Fruit fly (Drosophila melanogaster) whole organism, pupa: ENCODE data around the gene CG15202.
A peak's percentile ranks its signal among the peaks of the same experiment; 100 is the strongest.

Experiments
- CG10348 ChIP-seq: fragments of 200-800 bp; sonication (Bioruptor generic); IDR thresholded peaks from 2 replicates; pipeline ENCODE4 v1.3.6; 2022; ENCODE audit warnings: missing biosample characterization, missing genetic modification characterization
- CG12605 ChIP-seq: fragments of 200-800 bp; sonication (Bioruptor generic); IDR thresholded peaks from 2 replicates; pipeline ENCODE4 v1.3.6; 2022; ENCODE audit warnings: missing biosample characterization, missing genetic modification characterization
- CG13204 ChIP-seq: fragments of 200-800 bp; sonication (Bioruptor generic); optimal IDR thresholded peaks from 2 replicates; lab custom pipeline; 2018; ENCODE audit warnings: missing biosample characterization, mild to moderate bottlenecking, missing genetic modification characterization, moderate library complexity
- CG14655 ChIP-seq: fragments of 200-800 bp; sonication (Bioruptor generic); optimal IDR thresholded peaks from 3 replicates; lab custom pipeline; 2017; ENCODE audit warnings: mild to moderate bottlenecking, missing biosample characterization, missing genetic modification reagents, missing genetic modification characterization
- CG15710 ChIP-seq: fragments of 200-800 bp; sonication (Bioruptor generic); optimal IDR thresholded peaks from 2 replicates; lab custom pipeline; 2018; ENCODE audit warnings: missing biosample characterization, mild to moderate bottlenecking, missing genetic modification characterization, moderate library complexity
- CG17806 ChIP-seq: fragments of 200-800 bp; sonication (Bioruptor generic); optimal IDR thresholded peaks from 2 replicates; lab custom pipeline; 2018; ENCODE audit warnings: missing biosample characterization, mild to moderate bottlenecking, missing genetic modification characterization, moderate library complexity
- CG32121 ChIP-seq: fragments of 200-800 bp; sonication (Bioruptor generic); IDR thresholded peaks from 2 replicates; pipeline ENCODE4 v1.3.6; 2022; ENCODE audit warnings: missing biosample characterization, missing genetic modification characterization
- CG34367 ChIP-seq: fragments of 200-800 bp; sonication (Bioruptor generic); optimal IDR thresholded peaks from 2 replicates; lab custom pipeline; 2018; ENCODE audit warnings: missing biosample characterization, mild to moderate bottlenecking, missing genetic modification characterization
- CG4496 ChIP-seq: fragments of 200-800 bp; sonication (Bioruptor generic); IDR thresholded peaks from 3 replicates; pipeline ENCODE4 v1.3.6; 2022; ENCODE audit warnings: missing biosample characterization, missing genetic modification characterization
- CG8159 ChIP-seq: fragments of 200-800 bp; sonication (Bioruptor generic); optimal IDR thresholded peaks from 3 replicates; lab custom pipeline; 2018; ENCODE audit warnings: missing biosample characterization, mild to moderate bottlenecking, missing genetic modification characterization, moderate library complexity
- CG8301 ChIP-seq: fragments of 200-800 bp; sonication (Bioruptor generic); optimal IDR thresholded peaks from 2 replicates; lab custom pipeline; 2018; ENCODE audit warnings: missing biosample characterization, mild to moderate bottlenecking, missing genetic modification characterization
- CG9948 ChIP-seq: fragments of 200-800 bp; sonication (Bioruptor generic); optimal IDR thresholded peaks from 2 replicates; lab custom pipeline; 2018; ENCODE audit warnings: missing biosample characterization, mild to moderate bottlenecking, missing genetic modification characterization, moderate library complexity
- D1 ChIP-seq: fragments of 200-800 bp; sonication (Bioruptor generic); optimal IDR thresholded peaks from 2 replicates; lab custom pipeline; 2018; ENCODE audit warnings: missing biosample characterization, mild to moderate bottlenecking, missing genetic modification characterization, moderate library complexity
- EcR ChIP-seq: fragments of 200-800 bp; sonication (Bioruptor generic); optimal IDR thresholded peaks from 3 replicates; lab custom pipeline; 2019; ENCODE audit warnings: missing biosample characterization, missing genetic modification characterization, mild to moderate bottlenecking, moderate library complexity, missing genetic modification reagents
- Ets98B ChIP-seq: fragments of 200-800 bp; sonication (Bioruptor generic); IDR thresholded peaks from 2 replicates; pipeline ENCODE4 v1.3.6; 2022; ENCODE audit warnings: missing biosample characterization, missing genetic modification characterization
- Pif1A ChIP-seq: fragments of 200-800 bp; sonication (Bioruptor generic); optimal IDR thresholded peaks from 3 replicates; lab custom pipeline; 2016; ENCODE audit warnings: missing biosample characterization, missing genetic modification characterization
- Pif1B ChIP-seq: fragments of 200-800 bp; sonication (Bioruptor generic); optimal IDR thresholded peaks from 3 replicates; lab custom pipeline; 2016; ENCODE audit warnings: missing biosample characterization, missing genetic modification characterization
- Snoo ChIP-seq: fragments of 200-800 bp; sonication (Bioruptor generic); optimal IDR thresholded peaks from 3 replicates; lab custom pipeline; 2017; ENCODE audit warnings: missing biosample characterization, mild to moderate bottlenecking, missing genetic modification characterization, inconsistent platforms
- fd96Ca ChIP-seq: fragments of 200-800 bp; sonication (Bioruptor generic); IDR thresholded peaks from 3 replicates; pipeline ENCODE4 v1.3.6; 2022; ENCODE audit warnings: missing biosample characterization, missing genetic modification characterization
- gl ChIP-seq: fragments of 200-800 bp; sonication (Bioruptor generic); optimal IDR thresholded peaks from 2 replicates; lab custom pipeline; 2018; ENCODE audit warnings: missing biosample characterization, mild to moderate bottlenecking, missing genetic modification characterization
- rn ChIP-seq: fragments of 200-800 bp; sonication (Bioruptor generic); IDR thresholded peaks from 2 replicates; pipeline ENCODE4 v1.3.6; 2022; ENCODE audit warnings: missing biosample characterization, missing genetic modification characterization

The CG15202 gene

dm6 chrX:11143820-11144219 is 1.5 kb downstream of the CG15202 start, which contains the start of gene CG15201:
Gene CG15201, plus strand, starts transcription at chrX:11144120.
- TF ChIP-seq CG4496 (GFP tag; lab: Robert Waterston, UW) (no peak), CG12605 (GFP tag; lab: Robert Waterston, UW) (no peak)

dm6 chrX:11144575-11144974 is 2.2 kb downstream of the CG15202 start:
- TF ChIP-seq CG34367 (tag; lab: Kevin White, UChicago), result no peak
- TF ChIP-seq CG8159, result no peak
- TF ChIP-seq CG10348 (GFP tag; lab: Robert Waterston, UW), result no peak
- TF ChIP-seq CG14655 (GFP tag; lab: Kevin White, UChicago), result no peak
- TF ChIP-seq rn (GFP tag; lab: Robert Waterston, UW), result no peak

- TF ChIP-seq rn (GFP tag; lab: Robert Waterston, UW), result no peak
- TF ChIP-seq Pif1A (GFP tag; lab: Kevin White, UChicago), result peak; percentile 39
- no peak for TF ChIP-seq CG32121 (GFP tag; lab: Robert Waterston, UW)
- TF ChIP-seq gl (tag; lab: Kevin White, UChicago), result no peak
- no peak for TF ChIP-seq CG10348 (GFP tag; lab: Robert Waterston, UW)
- no peak for TF ChIP-seq CG12605 (GFP tag; lab: Robert Waterston, UW)
- TF ChIP-seq CG8159, result peak; percentile 45
- TF ChIP-seq Snoo (tag; lab: Kevin White, UChicago), result peak; percentile 15
- TF ChIP-seq CG15710 (tag; lab: Kevin White, UChicago), result peak; percentile 51
- no peak for TF ChIP-seq EcR (GFP tag; lab: Kevin White, UChicago)
- TF ChIP-seq CG8301 (tag; lab: Kevin White, UChicago), result peak; percentile 20
- TF ChIP-seq fd96Ca (GFP tag; lab: Robert Waterston, UW), result peak; percentile 68
- peak; percentile 30 for TF ChIP-seq Pif1B (GFP tag; lab: Kevin White, UChicago)
- TF ChIP-seq CG17806 (tag; lab: Kevin White, UChicago), result peak; percentile 29
- peak; percentile 35 for TF ChIP-seq Ets98B (GFP tag; lab: Robert Waterston, UW)
- TF ChIP-seq D1 (tag; lab: Kevin White, UChicago), result no peak
- TF ChIP-seq CG13204 (GFP tag; lab: Kevin White, UChicago), result no peak
- peak; percentile 0 for TF ChIP-seq CG9948 (tag; lab: Kevin White, UChicago)
- no peak for TF ChIP-seq CG14655 (GFP tag; lab: Kevin White, UChicago)
- TF ChIP-seq CG4496 (GFP tag; lab: Robert Waterston, UW), result 0 out of 3 replicates have a peak, but pooled peaks have one; percentile 38
- TF ChIP-seq CG34367 (tag; lab: Kevin White, UChicago), result peak; percentile 17
- TF ChIP-seq, all 21 proteins: peak for 12
Measured at dm6 chrX:11146598-11147176, 4.3 kb downstream of the CG15202 start.

dm6 chrX:11147553-11148067 is 5.3 kb downstream of the CG15202 start:
- TF ChIP-seq Ets98B (GFP tag; lab: Robert Waterston, UW) (peak; percentile 4; the same call in 1 of the 2 replicates), CG9948 (tag; lab: Kevin White, UChicago) (no peak), CG15710 (tag; lab: Kevin White, UChicago) (no peak), CG14655 (GFP tag; lab: Kevin White, UChicago) (no peak), CG10348 (GFP tag; lab: Robert Waterston, UW) (no peak), CG12605 (GFP tag; lab: Robert Waterston, UW) (peak; percentile 34; the same call in 1 of the 2 replicates), CG4496 (GFP tag; lab: Robert Waterston, UW) (no peak), CG8301 (tag; lab: Kevin White, UChicago) (no peak), CG17806 (tag; lab: Kevin White, UChicago) (no peak), EcR (GFP tag; lab: Kevin White, UChicago) (no peak), CG8159 (peak; percentile 7), gl (tag; lab: Kevin White, UChicago) (no peak), D1 (tag; lab: Kevin White, UChicago) (no peak), Pif1A (GFP tag; lab: Kevin White, UChicago) (no peak), CG34367 (tag; lab: Kevin White, UChicago) (no peak), Pif1B (GFP tag; lab: Kevin White, UChicago) (no peak), CG13204 (GFP tag; lab: Kevin White, UChicago) (no peak), fd96Ca (GFP tag; lab: Robert Waterston, UW) (no peak; the same call in 2 of the 3 replicates), CG32121 (GFP tag; lab: Robert Waterston, UW) (no peak), Snoo (tag; lab: Kevin White, UChicago) (no peak), rn (GFP tag; lab: Robert Waterston, UW) (no peak)

dm6 chrX:11148272-11148835 is 6.0 kb downstream of the CG15202 start, which contains the start of gene Ran:
Gene Ran, minus strand, starts transcription at chrX:11148716.
- TF ChIP-seq CG4496 (GFP tag; lab: Robert Waterston, UW) (no peak), Snoo (tag; lab: Kevin White, UChicago) (no peak), gl (tag; lab: Kevin White, UChicago) (no peak), CG12605 (GFP tag; lab: Robert Waterston, UW) (no peak), Pif1B (GFP tag; lab: Kevin White, UChicago) (no peak), CG34367 (tag; lab: Kevin White, UChicago) (no peak), Pif1A (GFP tag; lab: Kevin White, UChicago) (no peak), CG17806 (tag; lab: Kevin White, UChicago) (no peak), CG14655 (GFP tag; lab: Kevin White, UChicago) (no peak), EcR (GFP tag; lab: Kevin White, UChicago) (no peak), rn (GFP tag; lab: Robert Waterston, UW) (no peak), CG13204 (GFP tag; lab: Kevin White, UChicago) (no peak), CG9948 (tag; lab: Kevin White, UChicago) (no peak), fd96Ca (GFP tag; lab: Robert Waterston, UW) (no peak), CG32121 (GFP tag; lab: Robert Waterston, UW) (no peak), CG8159 (no peak), CG8301 (tag; lab: Kevin White, UChicago) (no peak), Ets98B (GFP tag; lab: Robert Waterston, UW) (no peak)
